Worm (Caenorhabditis elegans): ENCODE data around the gene pals-39.

DNA sequence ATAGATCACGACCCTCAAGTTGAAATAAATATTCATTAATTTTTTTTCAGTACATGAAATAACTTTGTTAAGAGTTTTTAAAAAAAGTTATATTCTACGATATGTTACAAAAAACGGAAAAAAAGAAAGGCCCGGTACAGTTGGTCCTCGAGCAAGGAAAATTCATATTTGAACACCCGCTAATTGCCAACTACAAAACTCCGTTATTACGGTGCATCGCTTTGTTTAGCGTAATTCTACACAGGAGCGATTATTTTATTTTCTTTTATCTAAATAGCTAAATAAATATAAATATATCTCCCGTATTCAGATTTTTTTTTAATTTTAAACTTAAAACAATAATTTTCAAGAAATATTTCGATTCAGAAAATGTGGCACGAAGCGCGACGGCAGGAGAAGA is 6.8 kb upstream of the pals-39 start, which contains the start of gene F28C1.1:
- TF ChIP-seq tbx-11 (GFP tag; IDR thresholded peaks at IDR 0.05): no peak
- TF ChIP-seq ama-1 (optimal IDR thresholded peaks at IDR 0.05): no peak
- TF ChIP-seq tra-4 (tag; optimal IDR thresholded peaks at IDR 0.05): no peak
- TF ChIP-seq F13C5.2 (tag; optimal IDR thresholded peaks at IDR 0.05): peak; percentile 17
- no peak for TF ChIP-seq flt-1 (GFP tag; IDR thresholded peaks at IDR 0.05)
